Worm (Caenorhabditis elegans): ENCODE results near the gene epg-6.
A peak's percentile ranks its signal among the peaks of the same experiment; 100 is the strongest.

epg-6 gene

ce11 chrIII:10599699-10600098 is 289 bp downstream of the epg-6 start (continued):
- TF ChIP-seq nhr-11 (tag; optimal IDR thresholded peaks at IDR 0.05) (no peak), lin-39 (tag; optimal IDR thresholded peaks at IDR 0.05) (peak; percentile 61), sea-2 (GFP tag; optimal IDR thresholded peaks at IDR 0.05) (peak; percentile 67), elt-3 (tag; optimal IDR thresholded peaks at IDR 0.05) (no peak), fkh-2 (tag; optimal IDR thresholded peaks at IDR 0.05) (no peak)

- TF ChIP-seq nhr-77 (tag; optimal IDR thresholded peaks at IDR 0.05) (no peak), jun-1 (tag; optimal IDR thresholded peaks at IDR 0.05) (no peak), eor-1 (tag; optimal IDR thresholded peaks at IDR 0.05) (no peak), nfya-1 (tag; optimal IDR thresholded peaks at IDR 0.05; ENCODE audit: insufficient read depth) (no peak), nhr-237 (tag; optimal IDR thresholded peaks at IDR 0.05) (no peak), ama-1 (optimal IDR thresholded peaks at IDR 0.05) (peak; percentile 32), lsy-12 (tag; optimal IDR thresholded peaks at IDR 0.05) (no peak)
Observed at ce11 chrIII:10596387-10596786, 3.6 kb downstream of the epg-6 start, which contains the start of gene Y39A1A.3. Y39A1A.3 (minus strand) TSS chrIII:10596487.

ce11 chrIII:10595066-10595465 is 4.9 kb downstream of the epg-6 start, which contains the start of gene Y45F3A.9:
Y45F3A.9 (minus strand) TSS chrIII:10595166.
- TF ChIP-seq lsy-12 (tag; optimal IDR thresholded peaks at IDR 0.05) (no peak), ama-1 (optimal IDR thresholded peaks at IDR 0.05) (no peak), elt-2 (tag; optimal IDR thresholded peaks at IDR 0.05) (no peak), sea-2 (GFP tag; optimal IDR thresholded peaks at IDR 0.05) (no peak), pha-4 (tag; optimal IDR thresholded peaks at IDR 0.05) (no peak), fkh-2 (tag; optimal IDR thresholded peaks at IDR 0.05) (no peak), hmg-11 (tag; optimal IDR thresholded peaks at IDR 0.05) (no peak), nfya-1 (tag; optimal IDR thresholded peaks at IDR 0.05; ENCODE audit: insufficient read depth) (no peak), pqm-1 (tag; optimal IDR thresholded peaks at IDR 0.05) (no peak), lin-15B (tag; optimal IDR thresholded peaks at IDR 0.05) (no peak)

- no peak for TF ChIP-seq daf-12 (tag; optimal IDR thresholded peaks at IDR 0.05)
- no peak for TF ChIP-seq nhr-12 (tag; optimal IDR thresholded peaks at IDR 0.05)
- TF ChIP-seq fos-1 (tag; optimal IDR thresholded peaks at IDR 0.05): no peak
- no peak for TF ChIP-seq pqm-1 (tag; optimal IDR thresholded peaks at IDR 0.05)
- TF ChIP-seq unc-62 (GFP tag; optimal IDR thresholded peaks at IDR 0.05): no peak
- no peak for TF ChIP-seq nhr-23 (tag; optimal IDR thresholded peaks at IDR 0.05)
- no peak for TF ChIP-seq jun-1 (tag; optimal IDR thresholded peaks at IDR 0.05)
- no peak for TF ChIP-seq fkh-2 (tag; optimal IDR thresholded peaks at IDR 0.05)
- no peak for TF ChIP-seq snpc-4 (tag; optimal IDR thresholded peaks at IDR 0.05)
- TF ChIP-seq pha-4 (tag; optimal IDR thresholded peaks at IDR 0.05): no peak
- no peak for TF ChIP-seq lin-39 (tag; optimal IDR thresholded peaks at IDR 0.05)
- no peak for TF ChIP-seq fkh-10 (GFP tag; optimal IDR thresholded peaks at IDR 0.05)
- TF ChIP-seq nhr-28 (tag; optimal IDR thresholded peaks at IDR 0.05): no peak
- TF ChIP-seq mdl-1 (tag; optimal IDR thresholded peaks at IDR 0.05): no peak
- no peak for TF ChIP-seq sea-2 (GFP tag; optimal IDR thresholded peaks at IDR 0.05)
- no peak for TF ChIP-seq zag-1 (tag; optimal IDR thresholded peaks at IDR 0.05)
- no peak for TF ChIP-seq aly-2 (tag; optimal IDR thresholded peaks at IDR 0.05)
- TF ChIP-seq egl-5 (tag; optimal IDR thresholded peaks at IDR 0.05): no peak
- TF ChIP-seq nfya-1 (tag; optimal IDR thresholded peaks at IDR 0.05; ENCODE audit: insufficient read depth): no peak
- TF ChIP-seq nhr-237 (tag; optimal IDR thresholded peaks at IDR 0.05): no peak
Observed at ce11 chrIII:10592729-10593128, 7.3 kb downstream of the epg-6 start, which contains the start of gene Y45F3A.8. Y45F3A.8 (minus strand) TSS chrIII:10592829.

- TF ChIP-seq eor-1 (tag; optimal IDR thresholded peaks at IDR 0.05) (no peak), nhr-12 (tag; optimal IDR thresholded peaks at IDR 0.05) (no peak), elt-3 (tag; optimal IDR thresholded peaks at IDR 0.05) (no peak), nfya-1 (tag; optimal IDR thresholded peaks at IDR 0.05; ENCODE audit: insufficient read depth) (no peak), nhr-77 (tag; optimal IDR thresholded peaks at IDR 0.05) (no peak), ztf-11 (tag; optimal IDR thresholded peaks at IDR 0.05) (no peak), snpc-4 (tag; optimal IDR thresholded peaks at IDR 0.05) (no peak), daf-12 (tag; optimal IDR thresholded peaks at IDR 0.05) (no peak), mml-1 (tag; optimal IDR thresholded peaks at IDR 0.05) (no peak), ceh-9 (tag; optimal IDR thresholded peaks at IDR 0.05) (no peak), nhr-67 (tag; optimal IDR thresholded peaks at IDR 0.05) (no peak), nhr-25 (tag; optimal IDR thresholded peaks at IDR 0.05) (no peak), ama-1 (optimal IDR thresholded peaks at IDR 0.05) (no peak), elt-1 (tag; optimal IDR thresholded peaks at IDR 0.05) (no peak), unc-62 (GFP tag; optimal IDR thresholded peaks at IDR 0.05) (no peak), egl-5 (tag; optimal IDR thresholded peaks at IDR 0.05) (no peak), pqm-1 (tag; optimal IDR thresholded peaks at IDR 0.05) (no peak), unc-39 (tag; optimal IDR thresholded peaks at IDR 0.05) (no peak), ceh-16 (tag; optimal IDR thresholded peaks at IDR 0.05) (no peak)
Observed at ce11 chrIII:10592074-10592473, 7.9 kb downstream of the epg-6 start.
